Fruit fly (Drosophila melanogaster): Measurements from ENCODE around the gene Fhos.

DNA sequence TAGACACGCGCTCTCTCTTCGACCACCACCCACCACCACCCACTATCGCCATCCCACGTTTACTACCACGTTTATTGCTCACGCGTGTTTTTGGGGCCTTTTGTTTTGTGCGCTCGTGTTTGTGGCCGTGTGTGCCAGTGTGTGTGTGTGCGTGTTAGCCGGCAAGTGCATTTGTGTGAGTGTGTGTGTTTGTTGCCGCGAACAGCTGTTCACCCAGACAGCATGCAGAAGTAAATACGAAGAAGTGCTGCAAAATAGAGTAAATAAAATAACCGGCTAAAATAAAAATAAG lies 74.4 kb downstream of the Fhos start:
- TF ChIP-seq Mnt (GFP tag; optimal IDR thresholded peaks at IDR 0.05) (no peak), kay (GFP tag; ENCODE audit: borderline replicate concordance) (no peak), CG33017 (tag; optimal IDR thresholded peaks at IDR 0.05) (no peak), Hr96 (GFP tag; optimal IDR thresholded peaks at IDR 0.05) (no peak)
